Worm (Caenorhabditis elegans): ENCODE results near the gene T28A11.25.

ce11 chrV:3259168-3259622 is 22.4 kb upstream of the T28A11.25 start, which contains the start of gene T28A11.16:
- TF ChIP-seq pha-4 (tag; optimal IDR thresholded peaks at IDR 0.05) (no peak), lsy-12 (tag; optimal IDR thresholded peaks at IDR 0.05) (no peak), daf-12 (tag; optimal IDR thresholded peaks at IDR 0.05) (no peak), fos-1 (tag; optimal IDR thresholded peaks at IDR 0.05) (no peak), nhr-77 (tag; optimal IDR thresholded peaks at IDR 0.05) (no peak), unc-39 (tag; optimal IDR thresholded peaks at IDR 0.05) (no peak), fkh-10 (GFP tag; optimal IDR thresholded peaks at IDR 0.05) (no peak), ztf-4 (tag; optimal IDR thresholded peaks at IDR 0.05) (no peak)

Data from whole organism, L3 larva.